Fruit fly (Drosophila melanogaster) whole organism, embryonic: ENCODE data around the gene Traf-like.

Source experiments
- ATbp ChIP-seq: fragments of 200-800 bp; sonication (Bioruptor generic); optimal IDR thresholded peaks from 2 replicates; lab custom pipeline; 2017; ENCODE audit warnings: missing biosample characterization, mild to moderate bottlenecking, missing genetic modification characterization, missing genetic modification reagents
- Ada2b ChIP-seq: fragments of 200-800 bp; sonication (Bioruptor generic); IDR thresholded peaks from 2 replicates; pipeline ENCODE4 v1.3.6; 2022; ENCODE audit warnings: missing biosample characterization, missing genetic modification characterization
- Atf3 ChIP-seq: fragments of 200-800 bp; sonication (Bioruptor generic); optimal IDR thresholded peaks from 3 replicates; lab custom pipeline; 2016; ENCODE audit warnings: missing biosample characterization, missing genetic modification characterization
- BEAF-32 ChIP-seq: fragments of 200-800 bp; sonication (Bioruptor generic); optimal IDR thresholded peaks from 3 replicates; lab custom pipeline; 2017; ENCODE audit warnings: missing biosample characterization, missing genetic modification characterization, mild to moderate bottlenecking, moderate library complexity, missing genetic modification reagents
- CG11247 ChIP-seq: fragments of 200-800 bp; sonication (Bioruptor generic); IDR thresholded peaks from 2 replicates; pipeline ENCODE4 v1.3.6; 2022; ENCODE audit warnings: missing biosample characterization, missing genetic modification characterization
- CG12155 ChIP-seq: fragments of 200-800 bp; sonication (Bioruptor generic); optimal IDR thresholded peaks from 3 replicates; lab custom pipeline; 2016; ENCODE audit warnings: missing biosample characterization, missing genetic modification characterization
- CG12659 ChIP-seq: fragments of 200-800 bp; sonication (Bioruptor generic); optimal IDR thresholded peaks from 3 replicates; lab custom pipeline; 2017; ENCODE audit warnings: mild to moderate bottlenecking, missing biosample characterization, missing genetic modification reagents, missing genetic modification characterization
- CG12942 ChIP-seq: fragments of 200-800 bp; sonication (Bioruptor generic); optimal IDR thresholded peaks from 3 replicates; lab custom pipeline; 2016; ENCODE audit warnings: missing biosample characterization, missing genetic modification characterization
- CG15696 ChIP-seq: fragments of 200-800 bp; sonication (Bioruptor generic); optimal IDR thresholded peaks from 2 replicates; lab custom pipeline; 2019; ENCODE audit warnings: missing biosample characterization, mild to moderate bottlenecking, missing genetic modification characterization, moderate library complexity
- CG1602 ChIP-seq: fragments of 200-800 bp; sonication (Bioruptor generic); optimal IDR thresholded peaks from 3 replicates; lab custom pipeline; 2016; ENCODE audit warnings: missing biosample characterization, missing genetic modification characterization
- CG1603 ChIP-seq: fragments of 200-800 bp; sonication (Bioruptor generic); optimal IDR thresholded peaks from 2 replicates; lab custom pipeline; 2019; ENCODE audit warnings: missing biosample characterization, mild to moderate bottlenecking, missing genetic modification characterization, moderate library complexity
- CG17612 ChIP-seq: fragments of 200-800 bp; sonication (Bioruptor generic); IDR thresholded peaks from 2 replicates; pipeline ENCODE4 v1.3.6; 2022; ENCODE audit warnings: missing biosample characterization, missing genetic modification characterization
- CG17912 ChIP-seq: fragments of 200-800 bp; sonication (Bioruptor generic); optimal IDR thresholded peaks from 2 replicates; lab custom pipeline; 2018; ENCODE audit warnings: missing biosample characterization, mild to moderate bottlenecking, missing genetic modification characterization
- CG1832 ChIP-seq: fragments of 200-800 bp; sonication (Bioruptor generic); optimal IDR thresholded peaks from 2 replicates; lab custom pipeline; 2017; ENCODE audit warnings: missing biosample characterization, mild to moderate bottlenecking, missing genetic modification characterization, inconsistent platforms
- CG18764 ChIP-seq: fragments of 200-800 bp; sonication (Bioruptor generic); optimal IDR thresholded peaks from 3 replicates; lab custom pipeline; 2016; ENCODE audit warnings: missing biosample characterization, missing genetic modification characterization
- CG30020 ChIP-seq: fragments of 200-800 bp; optimal IDR thresholded peaks from 2 replicates; lab custom pipeline; 2019; ENCODE audit warnings: missing biosample characterization, mild to moderate bottlenecking, missing genetic modification characterization, moderate library complexity
- CG31388 ChIP-seq: fragments of 200-800 bp; sonication (Bioruptor generic); optimal IDR thresholded peaks from 2 replicates; lab custom pipeline; 2016; ENCODE audit warnings: missing biosample characterization, missing genetic modification characterization
- CG3281 ChIP-seq: fragments of 200-800 bp; sonication (Bioruptor generic); optimal IDR thresholded peaks from 3 replicates; lab custom pipeline; 2017; ENCODE audit warnings: missing biosample characterization, mild to moderate bottlenecking, missing genetic modification characterization
- CG42726 ChIP-seq: fragments of 200-800 bp; sonication (Bioruptor generic); IDR thresholded peaks from 2 replicates; pipeline ENCODE4 v1.3.6; 2022; ENCODE audit warnings: missing biosample characterization, missing genetic modification characterization; ENCODE audit not compliant: partially characterized antibody
- CG6254 ChIP-seq: fragments of 200-800 bp; sonication (Bioruptor generic); optimal IDR thresholded peaks from 3 replicates; lab custom pipeline; 2017; ENCODE audit warnings: mild to moderate bottlenecking, missing biosample characterization, missing genetic modification reagents, missing genetic modification characterization
- CG7357 ChIP-seq: fragments of 200-800 bp; sonication (Bioruptor generic); IDR thresholded peaks from 3 replicates; pipeline ENCODE4 v1.3.6; 2022; ENCODE audit warnings: missing biosample characterization, missing genetic modification characterization
- CG8944 ChIP-seq: fragments of 200-800 bp; sonication (Bioruptor generic); optimal IDR thresholded peaks from 3 replicates; lab custom pipeline; 2016; ENCODE audit warnings: missing biosample characterization, missing genetic modification characterization
- CTCF ChIP-seq: fragments of 200-800 bp; sonication (Bioruptor generic); optimal IDR thresholded peaks from 2 replicates; lab custom pipeline; 2017; ENCODE audit warnings: missing biosample characterization, mild to moderate bottlenecking, missing genetic modification characterization, moderate library complexity
- Dad ChIP-seq: fragments of 200-800 bp; sonication (Bioruptor generic); optimal IDR thresholded peaks from 3 replicates; lab custom pipeline; 2016; ENCODE audit warnings: missing biosample characterization, missing genetic modification characterization
- Dip3 ChIP-seq: fragments of 200-800 bp; sonication (Bioruptor generic); optimal IDR thresholded peaks from 3 replicates; lab custom pipeline; 2016; ENCODE audit warnings: missing biosample characterization, missing genetic modification characterization
- Doc2 ChIP-seq: fragments of 200-800 bp; sonication (Bioruptor generic); IDR thresholded peaks from 2 replicates; pipeline ENCODE4 v1.3.6; 2022; ENCODE audit warnings: missing biosample characterization, missing genetic modification characterization
- Dp ChIP-seq: fragments of 200-800 bp; sonication (Bioruptor generic); optimal IDR thresholded peaks from 2 replicates; lab custom pipeline; 2018; ENCODE audit warnings: missing biosample characterization, mild to moderate bottlenecking, missing genetic modification characterization, moderate library complexity
- Lpt ChIP-seq: fragments of >200 bp; optimal IDR thresholded peaks from 2 replicates; lab custom pipeline; 2018; ENCODE audit warnings: missing biosample characterization, missing genetic modification characterization
- Med ChIP-seq: fragments of 200-800 bp; sonication (Bioruptor generic); peaks from one replicate; lab custom pipeline; 2016; ENCODE audit warnings: missing biosample characterization, missing genetic modification characterization, mild to moderate bottlenecking, inconsistent platforms, moderate library complexity
- Sox100B ChIP-seq: fragments of 200-800 bp; sonication (Bioruptor generic); optimal IDR thresholded peaks from 3 replicates; lab custom pipeline; 2018; ENCODE audit warnings: missing biosample characterization, mild to moderate bottlenecking, missing genetic modification characterization
- Tbp ChIP-seq: fragments of >200 bp; optimal IDR thresholded peaks from 2 replicates; lab custom pipeline; 2018; ENCODE audit warnings: missing biosample characterization, missing genetic modification characterization
- aop ChIP-seq: fragments of 200-800 bp; sonication (Bioruptor generic); IDR thresholded peaks from 2 replicates; pipeline ENCODE4 v1.3.6; 2022; ENCODE audit warnings: missing biosample characterization, missing genetic modification characterization
- ash1 ChIP-seq: fragments of 200-800 bp; sonication (Bioruptor generic); optimal IDR thresholded peaks from 2 replicates; lab custom pipeline; 2018; ENCODE audit warnings: missing biosample characterization, mild to moderate bottlenecking, missing genetic modification characterization
- az2 ChIP-seq: fragments of 200-800 bp; sonication (Bioruptor generic); optimal IDR thresholded peaks from 3 replicates; lab custom pipeline; 2016; ENCODE audit warnings: missing biosample characterization, missing genetic modification characterization
- bsh ChIP-seq, 2 experiments: fragments of 200-800 bp; sonication (Bioruptor generic); optimal IDR thresholded peaks; 2 replicates each; lab custom pipeline; 2017 to 2018; ENCODE audit warnings: mild to moderate bottlenecking in 2 of 2, missing biosample characterization in 2 of 2, missing genetic modification characterization in 2 of 2, moderate library complexity in 1 of 2
- chm ChIP-seq: fragments of 200-800 bp; sonication (Bioruptor generic); IDR thresholded peaks from 2 replicates; pipeline ENCODE4 v1.3.6; 2022; ENCODE audit warnings: missing biosample characterization, missing genetic modification characterization
- disco-r ChIP-seq: fragments of 200-800 bp; sonication (Bioruptor generic); optimal IDR thresholded peaks from 2 replicates; lab custom pipeline; 2016; ENCODE audit warnings: missing biosample characterization, missing genetic modification characterization
- dm ChIP-seq: fragments of 200-800 bp; sonication (Bioruptor generic); optimal IDR thresholded peaks from 3 replicates; lab custom pipeline; 2016; ENCODE audit warnings: missing biosample characterization, missing genetic modification characterization
- ewg ChIP-seq: fragments of 200-800 bp; sonication (Bioruptor generic); optimal IDR thresholded peaks from 3 replicates; lab custom pipeline; 2017; ENCODE audit warnings: mild to moderate bottlenecking, missing biosample characterization, missing genetic modification reagents, missing genetic modification characterization
- ftz-f1 ChIP-seq: fragments of 200-800 bp; sonication (Bioruptor generic); optimal IDR thresholded peaks from 2 replicates; lab custom pipeline; 2016; ENCODE audit warnings: missing biosample characterization, missing genetic modification characterization
- grn ChIP-seq: fragments of 200-800 bp; sonication (Bioruptor generic); optimal IDR thresholded peaks from 3 replicates; lab custom pipeline; 2017; ENCODE audit warnings: missing biosample characterization, missing genetic modification characterization
- ken ChIP-seq: fragments of 200-800 bp; sonication (Bioruptor generic); IDR thresholded peaks from 3 replicates; pipeline ENCODE4 v1.3.6; 2022; ENCODE audit warnings: missing biosample characterization, missing genetic modification characterization
- lbe ChIP-seq: fragments of 200-800 bp; sonication (Bioruptor generic); optimal IDR thresholded peaks from 2 replicates; lab custom pipeline; 2016; ENCODE audit warnings: missing biosample characterization, mild to moderate bottlenecking, missing genetic modification characterization
- pnt ChIP-seq: fragments of 200-800 bp; sonication (Bioruptor generic); optimal IDR thresholded peaks from 3 replicates; lab custom pipeline; 2016; ENCODE audit warnings: missing biosample characterization, missing genetic modification characterization
- ranshi ChIP-seq: fragments of 200-800 bp; sonication (Bioruptor generic); IDR thresholded peaks from 2 replicates; pipeline ENCODE4 v1.3.6; 2022; ENCODE audit warnings: missing biosample characterization, missing genetic modification characterization
- sens ChIP-seq: fragments of 200-800 bp; sonication (Bioruptor generic); peaks from one replicate; lab custom pipeline; 2016; ENCODE audit warnings: missing biosample characterization, missing genetic modification characterization
- sug ChIP-seq: fragments of 200-800 bp; optimal IDR thresholded peaks from 2 replicates; lab custom pipeline; 2019; ENCODE audit warnings: missing biosample characterization, mild to moderate bottlenecking, missing genetic modification characterization, moderate library complexity
- tna ChIP-seq: fragments of 200-800 bp; sonication (Bioruptor generic); IDR thresholded peaks from 2 replicates; pipeline ENCODE4 v1.3.6; 2022; ENCODE audit warnings: missing biosample characterization, missing genetic modification characterization; ENCODE audit not compliant: partially characterized antibody
- unc-4 ChIP-seq: fragments of 200-800 bp; sonication (Bioruptor generic); IDR thresholded peaks from 2 replicates; pipeline ENCODE4 v1.3.6; 2022; ENCODE audit warnings: missing biosample characterization, missing genetic modification characterization; ENCODE audit not compliant: partially characterized antibody
- vfl ChIP-seq: fragments of 200-800 bp; sonication (Bioruptor generic); optimal IDR thresholded peaks from 2 replicates; lab custom pipeline; 2016; ENCODE audit warnings: missing biosample characterization, missing genetic modification characterization
- wdn ChIP-seq: fragments of 200-800 bp; sonication (Bioruptor generic); IDR thresholded peaks from 2 replicates; pipeline ENCODE4 v1.3.6; 2022; ENCODE audit warnings: missing biosample characterization, missing genetic modification characterization

The Traf-like gene

dm6 chrX:16403811-16404420, 10.9 kb upstream of the Traf-like start (continued):
- no peak for TF ChIP-seq BEAF-32
- no peak for TF ChIP-seq Dp (GFP tag; lab: Kevin White, UChicago)
- no peak for TF ChIP-seq CG1832 (GFP tag; lab: Kevin White, UChicago)
- no peak for TF ChIP-seq Doc2 (GFP tag; lab: Robert Waterston, UW)
- peak; percentile 4 for TF ChIP-seq lbe
- TF ChIP-seq vfl (GFP tag; lab: Kevin White, UChicago): peak; percentile 65
- no peak for TF ChIP-seq disco-r (GFP tag; lab: Kevin White, UChicago)
- no peak for TF ChIP-seq Tbp
- TF ChIP-seq Atf3 (GFP tag; lab: Kevin White, UChicago): no peak
- TF ChIP-seq CG3281 (GFP tag; lab: Kevin White, UChicago): peak; percentile 77
- TF ChIP-seq ewg: peak; percentile 56
- peak; percentile 71 for TF ChIP-seq Dip3 (GFP tag; lab: Kevin White, UChicago)
- TF ChIP-seq ash1 (GFP tag; lab: Kevin White, UChicago): no peak
- peak; percentile 43 for TF ChIP-seq Dad (GFP tag; lab: Kevin White, UChicago)
- TF ChIP-seq pnt (GFP tag; lab: Kevin White, UChicago): peak; percentile 43
- peak; percentile 12 for TF ChIP-seq CG12942 (GFP tag; lab: Kevin White, UChicago)
- 0 out of 3 replicates have a peak, but pooled peaks have one; percentile 37 for TF ChIP-seq ken (GFP tag; lab: Robert Waterston, UW)
- TF ChIP-seq sens (GFP tag; lab: Kevin White, UChicago): peak; percentile 92
- peak; percentile 43 for TF ChIP-seq CG6254 (GFP tag; lab: Kevin White, UChicago)
- peak; percentile 38 for TF ChIP-seq ftz-f1 (GFP tag; lab: Kevin White, UChicago)
- TF ChIP-seq bsh (GFP tag; optimal IDR thresholded peaks at IDR 0.05; lab: Kevin White, UChicago): peak in 1 of 2 experiments; percentile 80
- no peak for TF ChIP-seq unc-4
- peak; percentile 75 for TF ChIP-seq ATbp (GFP tag; lab: Kevin White, UChicago)
- no peak for TF ChIP-seq CG12155 (GFP tag; lab: Kevin White, UChicago)
- peak; percentile 94 for TF ChIP-seq grn (GFP tag; lab: Kevin White, UChicago)
- peak; percentile 9 for TF ChIP-seq dm (GFP tag; lab: Kevin White, UChicago)
- TF ChIP-seq ranshi (GFP tag; lab: Robert Waterston, UW): peak; percentile 87
- peak; percentile 67; the same call in 2 of the 3 replicates for TF ChIP-seq CG7357 (GFP tag; lab: Robert Waterston, UW)
- TF ChIP-seq CG11247 (GFP tag; lab: Robert Waterston, UW): peak; percentile 63
- TF ChIP-seq CG42726 (GFP tag; lab: Robert Waterston, UW): no peak
- TF ChIP-seq CG8944 (GFP tag; lab: Kevin White, UChicago): peak; percentile 26
- peak; percentile 54 for TF ChIP-seq CG1602 (GFP tag; lab: Kevin White, UChicago)
- TF ChIP-seq Lpt: no peak
- no peak for TF ChIP-seq CG18764 (GFP tag; lab: Kevin White, UChicago)
- TF ChIP-seq az2: peak; percentile 75
- TF ChIP-seq CG30020 (tag; lab: Kevin White, UChicago): no peak
- TF ChIP-seq sug (tag; lab: Kevin White, UChicago): peak; percentile 70
- no peak for TF ChIP-seq Sox100B
- no peak for TF ChIP-seq CG31388
- no peak for TF ChIP-seq tna (GFP tag; lab: Robert Waterston, UW)
- peak; percentile 78 for TF ChIP-seq CG12659
- no peak for TF ChIP-seq CG17912 (GFP tag; lab: Kevin White, UChicago)
- no peak for TF ChIP-seq CG1603 (tag; lab: Kevin White, UChicago)
- TF ChIP-seq CG15696 (tag; lab: Kevin White, UChicago): no peak
- TF ChIP-seq chm: peak; percentile 65; the same call in 1 of the 2 replicates
- no peak for TF ChIP-seq aop (GFP tag; lab: Robert Waterston, UW)
- peak; percentile 94 for TF ChIP-seq Med
- TF ChIP-seq Ada2b: peak; percentile 85
- no peak for TF ChIP-seq CG17612 (GFP tag; lab: Robert Waterston, UW)
- TF ChIP-seq CTCF: no peak
- peak; percentile 63 for TF ChIP-seq wdn (GFP tag; lab: Robert Waterston, UW)
